Worm (Caenorhabditis elegans): ENCODE results near the gene sahd-1.
A peak's percentile ranks its signal among the peaks of the same experiment; 100 is the strongest.

The sahd-1 gene

DNA sequence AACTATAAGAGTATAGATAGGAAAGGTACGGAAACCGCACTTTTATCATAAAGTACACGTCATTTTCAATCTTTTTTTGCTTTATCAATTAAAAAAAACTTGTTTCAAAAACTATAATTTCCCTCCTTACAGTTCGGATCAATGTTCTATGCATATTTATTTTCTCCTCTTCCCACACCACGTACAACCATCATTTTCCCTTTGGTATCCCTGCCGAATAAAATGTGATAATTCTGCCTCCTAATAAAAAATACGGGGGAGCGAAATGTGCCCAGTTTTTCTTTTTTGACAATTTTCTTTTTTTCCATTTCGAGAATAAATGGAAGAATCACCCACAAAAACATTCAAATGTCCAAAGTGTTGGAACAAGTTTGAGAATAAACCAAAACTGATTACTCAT is 797 bp upstream of the sahd-1 start, which contains the start of gene ZK177.3:
Gene ZK177.3, plus strand, starts transcription at position 301 of the 400 bp plus-strand sequence.
- TF ChIP-seq skn-1 (tag; optimal IDR thresholded peaks at IDR 0.05) (no peak), elt-2 (tag; optimal IDR thresholded peaks at IDR 0.05) (peak; percentile 65)

DNA sequence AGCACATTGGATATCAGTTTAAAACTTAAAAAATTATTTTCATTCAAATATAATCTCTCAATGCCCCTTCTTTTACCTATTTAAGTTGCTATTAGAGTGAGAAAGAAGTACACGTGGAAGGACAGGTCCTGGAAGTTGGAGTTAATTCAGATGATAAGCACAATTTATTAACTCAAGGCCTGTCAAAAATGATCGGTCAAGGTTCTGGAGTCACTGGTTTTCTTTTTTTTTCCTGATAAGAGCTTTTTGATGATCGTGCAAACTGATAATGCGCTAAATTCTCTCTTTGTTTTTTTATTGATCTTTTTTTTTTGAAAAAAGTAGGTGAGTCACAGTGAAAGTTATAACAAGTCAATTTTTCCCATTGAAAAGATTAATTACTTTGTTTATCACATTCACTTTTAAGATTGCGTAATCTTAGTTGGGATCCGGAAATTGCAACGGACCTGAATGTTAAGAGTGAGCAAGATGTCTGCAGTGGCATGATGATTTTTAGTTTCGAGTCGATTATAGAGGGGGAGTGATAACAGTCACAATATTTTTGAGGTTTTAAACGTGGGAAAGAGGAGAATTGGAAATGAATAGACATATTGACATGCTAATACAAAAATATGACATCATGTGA is 2.2 kb downstream of the sahd-1 start:
- TF ChIP-seq pqm-1 (tag; optimal IDR thresholded peaks at IDR 0.05): peak; percentile 68
- TF ChIP-seq ceh-16 (tag; optimal IDR thresholded peaks at IDR 0.05): no peak
- TF ChIP-seq elt-2 (tag; optimal IDR thresholded peaks at IDR 0.05): peak; percentile 100
- TF ChIP-seq snpc-4 (tag; optimal IDR thresholded peaks at IDR 0.05): no peak
- TF ChIP-seq nhr-23 (tag; optimal IDR thresholded peaks at IDR 0.05): no peak

DNA sequence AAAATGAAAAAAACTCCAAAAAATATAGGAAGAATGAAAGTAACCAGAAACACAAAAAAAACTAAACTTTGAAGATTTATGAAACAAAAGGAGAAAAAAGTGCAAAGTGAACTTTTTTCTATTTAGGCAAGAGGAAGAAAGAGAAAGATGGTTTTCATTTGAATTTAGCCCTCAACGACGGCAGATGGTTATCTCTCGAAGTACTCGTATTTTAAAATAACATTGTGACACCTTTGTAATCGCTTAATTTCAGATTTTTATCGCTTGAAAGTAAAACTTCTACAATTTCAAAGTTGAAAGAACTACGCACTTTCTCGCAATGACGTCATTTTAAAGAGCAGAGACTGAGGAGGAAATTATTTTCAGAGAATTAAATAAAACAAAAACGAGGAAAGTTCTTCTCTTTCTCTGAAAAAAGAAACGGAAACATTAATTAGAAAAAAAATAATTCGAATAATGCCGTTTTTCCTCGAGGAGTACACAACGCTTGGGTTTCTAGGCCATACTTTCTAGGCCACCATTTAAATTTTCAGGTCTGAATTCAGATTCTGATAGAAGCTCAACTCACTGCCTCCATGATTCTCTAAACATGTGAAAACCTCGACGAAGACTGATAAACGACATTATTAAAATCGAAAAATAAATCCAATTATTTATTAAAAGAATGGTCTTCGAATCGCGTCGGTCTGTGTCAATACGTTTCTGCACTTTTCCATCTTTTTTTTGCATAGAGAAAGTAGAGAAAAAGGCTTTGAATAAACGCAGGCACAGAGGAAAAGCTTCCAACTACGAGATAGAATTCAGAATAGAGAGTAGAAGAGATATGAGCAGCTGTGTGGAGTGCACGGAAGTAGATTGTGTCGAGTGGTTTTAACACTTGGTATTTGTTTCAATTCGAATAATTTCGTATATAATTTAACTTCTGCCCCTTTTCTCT is 3.1 kb downstream of the sahd-1 start:
- TF ChIP-seq lin-15B (tag; optimal IDR thresholded peaks at IDR 0.05) (peak; percentile 2), lin-39 (tag; optimal IDR thresholded peaks at IDR 0.05) (no peak), pha-4 (tag; optimal IDR thresholded peaks at IDR 0.05) (peak; percentile 38), egl-27 (tag; optimal IDR thresholded peaks at IDR 0.05) (no peak), fkh-10 (GFP tag; optimal IDR thresholded peaks at IDR 0.05) (no peak), ceh-82 (tag; optimal IDR thresholded peaks at IDR 0.05) (no peak), ztf-11 (tag; optimal IDR thresholded peaks at IDR 0.05) (no peak), elt-1 (tag; optimal IDR thresholded peaks at IDR 0.05) (peak; percentile 63), nfya-1 (tag; optimal IDR thresholded peaks at IDR 0.05; ENCODE audit: insufficient read depth) (peak; percentile 64), nhr-237 (tag; optimal IDR thresholded peaks at IDR 0.05) (no peak), tbx-2 (tag; optimal IDR thresholded peaks at IDR 0.05) (no peak), fkh-2 (tag; optimal IDR thresholded peaks at IDR 0.05) (no peak), nhr-67 (tag; optimal IDR thresholded peaks at IDR 0.05) (no peak), eor-1 (tag; optimal IDR thresholded peaks at IDR 0.05) (no peak), daf-12 (tag; optimal IDR thresholded peaks at IDR 0.05) (no peak), nhr-25 (tag; optimal IDR thresholded peaks at IDR 0.05) (peak; percentile 39), nhr-23 (tag; optimal IDR thresholded peaks at IDR 0.05) (no peak), fos-1 (tag; optimal IDR thresholded peaks at IDR 0.05) (no peak)

DNA sequence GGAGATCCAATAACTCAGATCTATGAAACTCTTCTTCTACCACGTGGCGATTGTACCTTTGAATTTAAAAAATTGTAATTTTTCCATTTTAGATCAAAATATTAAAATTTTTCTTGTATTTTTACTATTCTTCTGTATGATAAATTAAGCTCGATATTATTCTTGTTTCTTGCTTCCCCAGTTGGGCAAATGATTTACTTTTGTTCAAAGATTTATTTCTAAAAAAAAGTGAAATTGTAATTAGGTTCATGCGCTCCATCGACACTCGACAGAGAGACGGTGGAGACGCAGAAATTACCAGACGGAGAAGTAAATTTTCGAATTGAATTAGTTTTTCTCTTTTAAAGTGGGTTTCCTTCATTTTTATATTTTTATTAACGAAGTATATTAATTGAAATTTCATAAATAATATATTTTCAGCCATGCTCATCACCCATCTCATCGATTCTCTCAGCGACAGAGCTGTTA is 8.9 kb downstream of the sahd-1 start, which contains the start of gene npp-24:
Gene npp-24, plus strand, starts transcription at position 51 of the 468 bp plus-strand sequence.
- TF ChIP-seq nfya-1 (tag; optimal IDR thresholded peaks at IDR 0.05; ENCODE audit: insufficient read depth): no peak
- no peak for TF ChIP-seq unc-39 (tag; optimal IDR thresholded peaks at IDR 0.05)
- TF ChIP-seq pha-4 (tag; optimal IDR thresholded peaks at IDR 0.05): peak; percentile 27
- TF ChIP-seq elt-2 (tag; optimal IDR thresholded peaks at IDR 0.05): peak; percentile 23
- no peak for TF ChIP-seq lsy-12 (tag; optimal IDR thresholded peaks at IDR 0.05)
- no peak for TF ChIP-seq hmg-11 (tag; optimal IDR thresholded peaks at IDR 0.05)
- peak; percentile 1 for TF ChIP-seq lin-15B (tag; optimal IDR thresholded peaks at IDR 0.05)

DNA sequence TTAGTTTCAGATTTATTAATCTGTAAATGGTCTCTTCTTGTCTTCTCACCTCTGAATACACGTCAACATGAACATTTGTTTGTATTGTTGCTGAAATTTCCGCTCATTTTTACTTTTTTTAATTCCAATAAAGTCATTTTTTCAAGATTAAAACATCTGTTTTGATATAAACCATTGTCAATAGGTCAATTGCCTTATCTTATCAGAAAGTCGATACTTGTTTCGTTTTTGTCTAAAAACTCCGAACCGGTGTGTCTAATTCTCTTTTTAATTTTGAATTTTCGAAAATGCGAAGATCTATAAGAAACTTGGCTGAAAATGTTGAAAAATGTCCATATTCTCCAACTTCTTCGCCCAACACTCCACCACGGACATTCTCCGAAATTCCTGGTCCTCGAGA is 11.0 kb downstream of the sahd-1 start, which contains the start of gene cyp-44A1:
Gene cyp-44A1, plus strand, starts transcription at position 285 of the 400 bp plus-strand sequence.
- peak; percentile 67 for TF ChIP-seq elt-2 (tag; optimal IDR thresholded peaks at IDR 0.05)
- no peak for TF ChIP-seq nhr-12 (tag; optimal IDR thresholded peaks at IDR 0.05)

DNA sequence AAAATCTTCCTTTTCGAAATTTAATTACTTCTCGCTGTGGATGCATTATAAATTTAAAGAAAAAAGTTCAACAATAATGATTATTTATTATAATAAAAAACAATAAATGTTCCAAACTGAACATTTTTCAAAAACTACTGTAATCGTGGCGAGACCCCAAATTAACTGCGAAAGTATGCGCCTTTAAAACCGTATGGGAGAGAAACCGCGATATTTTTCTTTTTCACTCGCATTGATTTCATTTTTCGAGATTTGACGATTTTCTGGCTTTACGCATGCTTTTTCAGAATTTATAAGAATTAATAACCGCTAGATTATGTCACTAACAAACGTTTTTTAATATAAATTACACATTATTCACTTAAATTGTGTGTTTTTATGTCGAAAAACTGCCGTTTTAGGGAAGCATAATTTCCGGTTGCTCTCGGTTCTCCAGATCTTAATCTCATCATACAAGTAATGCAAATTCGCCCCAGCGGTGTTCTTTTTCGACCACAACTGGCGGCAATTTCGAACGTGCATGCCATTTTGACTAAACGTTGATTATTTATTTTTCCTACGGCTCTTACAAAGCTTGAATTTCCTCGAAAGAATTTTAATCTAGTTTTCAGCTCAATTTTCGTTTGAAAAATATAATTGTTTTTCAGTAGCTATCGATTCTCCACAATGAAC is 13.6 kb downstream of the sahd-1 start, which contains the start of gene F12A10.8:
Gene F12A10.8, minus strand, starts transcription at position 79 of the 672 bp plus-strand sequence.
- no peak for TF ChIP-seq snpc-4 (tag; optimal IDR thresholded peaks at IDR 0.05)
- TF ChIP-seq lin-15B (tag; optimal IDR thresholded peaks at IDR 0.05): peak; percentile 76
- no peak for TF ChIP-seq daf-12 (tag; optimal IDR thresholded peaks at IDR 0.05)
- no peak for TF ChIP-seq nhr-28 (tag; optimal IDR thresholded peaks at IDR 0.05)
- peak; percentile 5 for TF ChIP-seq elt-1 (tag; optimal IDR thresholded peaks at IDR 0.05)
- TF ChIP-seq pha-4 (tag; optimal IDR thresholded peaks at IDR 0.05): no peak
- no peak for TF ChIP-seq nhr-237 (tag; optimal IDR thresholded peaks at IDR 0.05)
- TF ChIP-seq mml-1 (tag; optimal IDR thresholded peaks at IDR 0.05): no peak
- peak; percentile 37 for TF ChIP-seq lin-39 (tag; optimal IDR thresholded peaks at IDR 0.05)
- no peak for TF ChIP-seq mdl-1 (tag; optimal IDR thresholded peaks at IDR 0.05)
- TF ChIP-seq ceh-28 (tag; optimal IDR thresholded peaks at IDR 0.05): no peak
- TF ChIP-seq fkh-10 (GFP tag; optimal IDR thresholded peaks at IDR 0.05): no peak
- no peak for TF ChIP-seq nhr-76 (tag; optimal IDR thresholded peaks at IDR 0.05)
- TF ChIP-seq unc-62 (GFP tag; optimal IDR thresholded peaks at IDR 0.05): no peak
- TF ChIP-seq ceh-16 (tag; optimal IDR thresholded peaks at IDR 0.05): no peak
- TF ChIP-seq skn-1 (tag; optimal IDR thresholded peaks at IDR 0.05): no peak
- peak; percentile 13 for TF ChIP-seq elt-2 (tag; optimal IDR thresholded peaks at IDR 0.05)
- TF ChIP-seq nhr-11 (tag; optimal IDR thresholded peaks at IDR 0.05): no peak
- TF ChIP-seq nhr-25 (tag; optimal IDR thresholded peaks at IDR 0.05): no peak
- peak; percentile 44 for TF ChIP-seq nfya-1 (tag; optimal IDR thresholded peaks at IDR 0.05; ENCODE audit: insufficient read depth)
- TF ChIP-seq ZK546.5 (tag; optimal IDR thresholded peaks at IDR 0.05): no peak
- TF ChIP-seq tbx-2 (tag; optimal IDR thresholded peaks at IDR 0.05): no peak
- TF ChIP-seq nhr-43 (tag; optimal IDR thresholded peaks at IDR 0.05; ENCODE audit: poor library complexity, severe bottlenecking): no peak

Measured in whole organism, L3 larva.